Fruit fly (Drosophila melanogaster) whole organism, embryonic: ENCODE results near the gene inaE.
A peak's percentile ranks its signal among the peaks of the same experiment; 100 is the strongest.

ENCODE experiments used
- BtbVII ChIP-seq: fragments of 200-800 bp; sonication (Bioruptor generic); optimal IDR thresholded peaks from 3 replicates; lab custom pipeline; 2017; ENCODE audit warnings: missing biosample characterization, mild to moderate bottlenecking, missing genetic modification characterization
- CG10209 ChIP-seq: fragments of 200-800 bp; sonication (Bioruptor generic); optimal IDR thresholded peaks from 3 replicates; lab custom pipeline; 2017; ENCODE audit warnings: missing biosample characterization, mild to moderate bottlenecking, missing genetic modification characterization, missing genetic modification reagents
- CG10321 ChIP-seq: fragments of 200-800 bp; sonication (Bioruptor generic); IDR thresholded peaks from 2 replicates; pipeline ENCODE4 v1.3.6; 2022; ENCODE audit warnings: missing biosample characterization, missing genetic modification characterization
- CG10431 ChIP-seq: fragments of 200-800 bp; sonication (Bioruptor generic); optimal IDR thresholded peaks from 3 replicates; lab custom pipeline; 2018; ENCODE audit warnings: missing biosample characterization, mild to moderate bottlenecking, missing genetic modification characterization
- CG11093 ChIP-seq: fragments of 200-800 bp; sonication (Bioruptor generic); IDR thresholded peaks from 3 replicates; pipeline ENCODE4 v1.3.6; 2022; ENCODE audit warnings: missing biosample characterization, missing genetic modification characterization
- CG11398 ChIP-seq: fragments of 200-800 bp; sonication (Bioruptor generic); optimal IDR thresholded peaks from 2 replicates; lab custom pipeline; 2016; ENCODE audit warnings: missing biosample characterization, missing genetic modification characterization
- CG15011 ChIP-seq: fragments of 200-800 bp; sonication (Bioruptor generic); optimal IDR thresholded peaks from 3 replicates; lab custom pipeline; 2018; ENCODE audit warnings: missing biosample characterization, mild to moderate bottlenecking, missing genetic modification characterization
- CG1603 ChIP-seq: fragments of 200-800 bp; sonication (Bioruptor generic); optimal IDR thresholded peaks from 2 replicates; lab custom pipeline; 2019; ENCODE audit warnings: missing biosample characterization, mild to moderate bottlenecking, missing genetic modification characterization, moderate library complexity
- CG30020 ChIP-seq: fragments of 200-800 bp; optimal IDR thresholded peaks from 2 replicates; lab custom pipeline; 2019; ENCODE audit warnings: missing biosample characterization, mild to moderate bottlenecking, missing genetic modification characterization, moderate library complexity
- CG30403 ChIP-seq: fragments of 200-800 bp; sonication (Bioruptor generic); optimal IDR thresholded peaks from 3 replicates; lab custom pipeline; 2016; ENCODE audit warnings: missing biosample characterization, missing genetic modification characterization
- CG31441 ChIP-seq: fragments of 200-800 bp; sonication (Bioruptor generic); IDR thresholded peaks from 2 replicates; pipeline ENCODE4 v1.3.6; 2022; ENCODE audit warnings: missing biosample characterization, missing genetic modification characterization
- CG3281 ChIP-seq: fragments of 200-800 bp; sonication (Bioruptor generic); optimal IDR thresholded peaks from 3 replicates; lab custom pipeline; 2017; ENCODE audit warnings: missing biosample characterization, mild to moderate bottlenecking, missing genetic modification characterization
- CG34224 ChIP-seq: fragments of 200-800 bp; sonication (Bioruptor generic); IDR thresholded peaks from 3 replicates; pipeline ENCODE4 v1.3.6; 2022; ENCODE audit warnings: missing biosample characterization, missing genetic modification characterization; ENCODE audit not compliant: partially characterized antibody
- CG34376 ChIP-seq: fragments of 200-800 bp; sonication (Bioruptor generic); optimal IDR thresholded peaks from 2 replicates; lab custom pipeline; 2018; ENCODE audit warnings: missing biosample characterization, mild to moderate bottlenecking, missing genetic modification characterization
- CG4707 ChIP-seq: fragments of 200-800 bp; sonication (Bioruptor generic); optimal IDR thresholded peaks from 2 replicates; lab custom pipeline; 2018; ENCODE audit warnings: missing biosample characterization, mild to moderate bottlenecking, missing genetic modification characterization, moderate library complexity
- CG4854 ChIP-seq: fragments of 200-800 bp; sonication (Bioruptor generic); optimal IDR thresholded peaks from 2 replicates; lab custom pipeline; 2016; ENCODE audit warnings: missing biosample characterization, missing genetic modification characterization, inconsistent platforms
- CG5953 ChIP-seq: fragments of 200-800 bp; sonication (Bioruptor generic); IDR thresholded peaks from 2 replicates; pipeline ENCODE4 v1.3.6; 2022; ENCODE audit warnings: missing biosample characterization, missing genetic modification characterization
- CG7357 ChIP-seq: fragments of 200-800 bp; sonication (Bioruptor generic); IDR thresholded peaks from 3 replicates; pipeline ENCODE4 v1.3.6; 2022; ENCODE audit warnings: missing biosample characterization, missing genetic modification characterization
- CG8924 ChIP-seq: fragments of 200-800 bp; optimal IDR thresholded peaks from 3 replicates; lab custom pipeline; 2019; ENCODE audit warnings: missing biosample characterization, mild to moderate bottlenecking, missing genetic modification characterization, moderate library complexity
- CG9932 ChIP-seq: fragments of 200-800 bp; sonication (Bioruptor generic); IDR thresholded peaks from 2 replicates; pipeline ENCODE4 v1.3.6; 2022; ENCODE audit warnings: missing biosample characterization, missing genetic modification characterization
- Dad ChIP-seq: fragments of 200-800 bp; sonication (Bioruptor generic); optimal IDR thresholded peaks from 3 replicates; lab custom pipeline; 2016; ENCODE audit warnings: missing biosample characterization, missing genetic modification characterization
- Doc2 ChIP-seq: fragments of 200-800 bp; sonication (Bioruptor generic); IDR thresholded peaks from 2 replicates; pipeline ENCODE4 v1.3.6; 2022; ENCODE audit warnings: missing biosample characterization, missing genetic modification characterization
- Hey ChIP-seq: fragments of 200-800 bp; sonication (Bioruptor generic); optimal IDR thresholded peaks from 3 replicates; lab custom pipeline; 2018; ENCODE audit warnings: missing biosample characterization, mild to moderate bottlenecking, missing genetic modification characterization
- Hr51 ChIP-seq, 2 experiments: fragments of 200-800 bp; sonication (Bioruptor generic); optimal IDR thresholded peaks; 2 replicates in 1 of 2; 3 replicates in 1 of 2; lab custom pipeline; 2016 to 2018; ENCODE audit warnings: missing biosample characterization in 2 of 2, missing genetic modification characterization in 2 of 2, mild to moderate bottlenecking in 1 of 2, moderate library complexity in 1 of 2
- Mes4 ChIP-seq: fragments of 200-800 bp; sonication (Bioruptor generic); optimal IDR thresholded peaks from 2 replicates; lab custom pipeline; 2016; ENCODE audit warnings: missing biosample characterization, missing genetic modification characterization
- Sin3A ChIP-seq: fragments of >200 bp; optimal IDR thresholded peaks from 2 replicates; lab custom pipeline; 2018
- Six4 ChIP-seq: fragments of 200-800 bp; sonication (Bioruptor generic); optimal IDR thresholded peaks from 2 replicates; lab custom pipeline; 2016; ENCODE audit warnings: missing biosample characterization, missing genetic modification characterization
- Sry-β ChIP-seq: fragments of 200-800 bp; sonication (Bioruptor generic); optimal IDR thresholded peaks from 2 replicates; lab custom pipeline; 2018; ENCODE audit warnings: missing biosample characterization, mild to moderate bottlenecking, missing genetic modification characterization, moderate library complexity
- YL-1 ChIP-seq: fragments of 200-800 bp; sonication (Bioruptor generic); optimal IDR thresholded peaks from 3 replicates; lab custom pipeline; 2017; ENCODE audit warnings: missing biosample characterization, mild to moderate bottlenecking, missing genetic modification characterization
- aop ChIP-seq: fragments of 200-800 bp; sonication (Bioruptor generic); IDR thresholded peaks from 2 replicates; pipeline ENCODE4 v1.3.6; 2022; ENCODE audit warnings: missing biosample characterization, missing genetic modification characterization
- ara ChIP-seq: fragments of 200-800 bp; sonication (Bioruptor generic); IDR thresholded peaks from 2 replicates; pipeline ENCODE4 v1.3.6; 2022; ENCODE audit warnings: missing biosample characterization, missing genetic modification characterization
- caup ChIP-seq: fragments of 200-800 bp; sonication (Bioruptor generic); optimal IDR thresholded peaks from 3 replicates; lab custom pipeline; 2017; ENCODE audit warnings: missing biosample characterization, mild to moderate bottlenecking, missing genetic modification characterization, moderate library complexity; ENCODE audit not compliant: severe bottlenecking
- chinmo ChIP-seq: fragments of 200-800 bp; sonication (Bioruptor generic); IDR thresholded peaks from 4 replicates; pipeline ENCODE4 v1.3.6; 2022; ENCODE audit warnings: missing biosample characterization, missing genetic modification characterization; ENCODE audit not compliant: partially characterized antibody
- ewg ChIP-seq: fragments of 200-800 bp; sonication (Bioruptor generic); optimal IDR thresholded peaks from 3 replicates; lab custom pipeline; 2017; ENCODE audit warnings: mild to moderate bottlenecking, missing biosample characterization, missing genetic modification reagents, missing genetic modification characterization
- gce ChIP-seq: fragments of 200-800 bp; sonication (Bioruptor generic); IDR thresholded peaks from 3 replicates; pipeline ENCODE4 v1.3.6; 2022; ENCODE audit warnings: missing biosample characterization, missing genetic modification characterization
- her ChIP-seq: fragments of 200-800 bp; sonication (Bioruptor generic); optimal IDR thresholded peaks from 2 replicates; lab custom pipeline; 2016; ENCODE audit warnings: missing biosample characterization, missing genetic modification characterization
- lilli ChIP-seq: fragments of 200-800 bp; sonication (Bioruptor generic); optimal IDR thresholded peaks from 3 replicates; lab custom pipeline; 2016; ENCODE audit warnings: missing biosample characterization, missing genetic modification characterization
- lmd ChIP-seq: fragments of 200-800 bp; sonication (Bioruptor generic); IDR thresholded peaks from 2 replicates; pipeline ENCODE4 v1.3.6; 2022; ENCODE audit warnings: missing biosample characterization, missing genetic modification characterization
- oc ChIP-seq: fragments of 200-800 bp; sonication (Bioruptor generic); optimal IDR thresholded peaks from 2 replicates; lab custom pipeline; 2018; ENCODE audit warnings: missing biosample characterization, mild to moderate bottlenecking, missing genetic modification characterization, moderate library complexity
- odd ChIP-seq: fragments of 200-800 bp; sonication (Bioruptor generic); optimal IDR thresholded peaks from 2 replicates; lab custom pipeline; 2017; ENCODE audit warnings: missing biosample characterization, mild to moderate bottlenecking, missing genetic modification characterization
- pfk ChIP-seq: fragments of 200-800 bp; sonication (Bioruptor generic); optimal IDR thresholded peaks from 2 replicates; lab custom pipeline; 2018; ENCODE audit warnings: missing biosample characterization, mild to moderate bottlenecking, missing genetic modification characterization, moderate library complexity
- repo ChIP-seq: fragments of 200-800 bp; sonication (Bioruptor generic); optimal IDR thresholded peaks from 2 replicates; lab custom pipeline; 2016; ENCODE audit warnings: missing biosample characterization, missing genetic modification characterization
- rib ChIP-seq: fragments of 200-800 bp; sonication (Bioruptor generic); IDR thresholded peaks from 2 replicates; pipeline ENCODE4 v1.3.6; 2022; ENCODE audit warnings: missing biosample characterization, missing genetic modification characterization
- run ChIP-seq: fragments of 200-800 bp; sonication (Bioruptor generic); optimal IDR thresholded peaks from 3 replicates; lab custom pipeline; 2018; ENCODE audit warnings: missing biosample characterization, mild to moderate bottlenecking, missing genetic modification characterization
- sima ChIP-seq: fragments of 200-800 bp; sonication (Bioruptor generic); optimal IDR thresholded peaks from 2 replicates; lab custom pipeline; 2016; ENCODE audit warnings: missing biosample characterization, missing genetic modification characterization
- sisA ChIP-seq: fragments of 200-800 bp; sonication (Bioruptor generic); IDR thresholded peaks from 2 replicates; pipeline ENCODE4 v1.3.6; 2022; ENCODE audit warnings: missing biosample characterization, missing genetic modification characterization
- slp2 ChIP-seq: fragments of 200-800 bp; sonication (Bioruptor generic); optimal IDR thresholded peaks from 2 replicates; lab custom pipeline; 2016; ENCODE audit warnings: missing biosample characterization, missing genetic modification characterization
- vvl ChIP-seq: fragments of 200-800 bp; sonication (Bioruptor generic); IDR thresholded peaks from 2 replicates; pipeline ENCODE4 v1.3.6; 2022; ENCODE audit warnings: missing biosample characterization, missing genetic modification characterization
- zen2 ChIP-seq: fragments of 200-800 bp; sonication (Bioruptor generic); IDR thresholded peaks from 3 replicates; pipeline ENCODE4 v1.3.6; 2022; ENCODE audit warnings: missing biosample characterization, missing genetic modification characterization; ENCODE audit not compliant: partially characterized antibody
- zfh2 ChIP-seq: fragments of 200-800 bp; sonication (Bioruptor generic); optimal IDR thresholded peaks from 2 replicates; lab custom pipeline; 2016; ENCODE audit warnings: missing biosample characterization, missing genetic modification characterization

The inaE gene

dm6 chrX:13820310-13821038 is 37.0 kb downstream of the inaE start (continued):
- TF ChIP-seq ewg (no peak), CG31441 (peak; percentile 17; the same call in 1 of the 2 replicates), slp2 (GFP tag; lab: Kevin White, UChicago) (no peak), vvl (0 out of 2 replicates have a peak, but pooled peaks have one; percentile 8), lmd (GFP tag; lab: Robert Waterston, UW) (no peak), Doc2 (no peak), CG1603 (tag; lab: Kevin White, UChicago) (no peak), ara (GFP tag; lab: Robert Waterston, UW) (peak; percentile 6; the same call in 1 of the 2 replicates), CG10431 (GFP tag; lab: Kevin White, UChicago) (no peak), run (tag; lab: Kevin White, UChicago) (no peak), CG4854 (GFP tag; lab: Kevin White, UChicago) (no peak), CG8924 (no peak), Six4 (GFP tag; lab: Kevin White, UChicago) (no peak), odd (GFP tag; lab: Kevin White, UChicago) (no peak), repo (GFP tag; lab: Kevin White, UChicago) (no peak), CG34224 (GFP tag; lab: Robert Waterston, UW) (no peak), Mes4 (GFP tag; lab: Kevin White, UChicago) (peak; percentile 10), CG30020 (tag; lab: Kevin White, UChicago) (no peak), CG3281 (GFP tag; lab: Kevin White, UChicago) (peak; percentile 25), her (GFP tag; lab: Kevin White, UChicago) (no peak), oc (tag; lab: Kevin White, UChicago) (no peak), Hr51 (GFP tag; optimal IDR thresholded peaks at IDR 0.05; lab: Kevin White, UChicago) (peak in 1 of 2 experiments; percentile 13), CG4707 (GFP tag; lab: Kevin White, UChicago) (no peak), CG30403 (peak; percentile 50), pfk (GFP tag; lab: Kevin White, UChicago) (no peak), lilli (GFP tag; lab: Kevin White, UChicago) (peak; percentile 35), zfh2 (GFP tag; lab: Kevin White, UChicago) (no peak), Sin3A (lab: Kevin White, UChicago) (no peak), Hey (no peak), CG9932 (GFP tag; lab: Robert Waterston, UW) (0 out of 2 replicates have a peak, but pooled peaks have one; percentile 20), CG11398 (GFP tag; lab: Kevin White, UChicago) (no peak), sisA (no peak), Sry-β (GFP tag; lab: Kevin White, UChicago) (no peak), zen2 (GFP tag; lab: Robert Waterston, UW) (no peak), Dad (GFP tag; lab: Kevin White, UChicago) (no peak), gce (GFP tag; lab: Robert Waterston, UW) (no peak), CG34376 (GFP tag; lab: Kevin White, UChicago) (no peak), CG5953 (no peak), CG7357 (GFP tag; lab: Robert Waterston, UW) (no peak), chinmo (GFP tag; lab: Robert Waterston, UW) (no peak), rib (no peak), CG10321 (GFP tag; lab: Robert Waterston, UW) (no peak), aop (GFP tag; lab: Robert Waterston, UW) (no peak), YL-1 (GFP tag; lab: Kevin White, UChicago) (no peak), BtbVII (no peak), CG15011 (GFP tag; lab: Kevin White, UChicago) (peak; percentile 5), CG10209 (GFP tag; lab: Kevin White, UChicago) (peak; percentile 40), sima (GFP tag; lab: Kevin White, UChicago) (no peak), CG11093 (GFP tag; lab: Robert Waterston, UW) (no peak), caup (GFP tag; lab: Kevin White, UChicago) (no peak)
